Worm (Caenorhabditis elegans): ENCODE data around the gene Y17G9B.5.
A peak's percentile ranks its signal among the peaks of the same experiment; 100 is the strongest.

Y17G9B.5 gene

ce11 chrIV:4705182-4705581 lies 44.9 kb upstream of the Y17G9B.5 start (continued):
- TF ChIP-seq nhr-84 (tag; optimal IDR thresholded peaks at IDR 0.05) (no peak), lir-3 (tag; optimal IDR thresholded peaks at IDR 0.05; ENCODE audit: poor library complexity) (no peak), snpc-4 (tag; optimal IDR thresholded peaks at IDR 0.05) (no peak), C16A3.4 (tag; optimal IDR thresholded peaks at IDR 0.05) (peak; percentile 41), ama-1 (optimal IDR thresholded peaks at IDR 0.05) (no peak), hlh-4 (tag; optimal IDR thresholded peaks at IDR 0.05) (no peak), ceh-88 (GFP tag; IDR thresholded peaks at IDR 0.05) (no peak), ceh-8 (GFP tag; optimal IDR thresholded peaks at IDR 0.05) (no peak), nhr-11 (tag; optimal IDR thresholded peaks at IDR 0.05) (no peak), unc-62 (GFP tag; optimal IDR thresholded peaks at IDR 0.05) (no peak), grh-1 (GFP tag; IDR thresholded peaks at IDR 0.05) (no peak), vab-15 (tag; optimal IDR thresholded peaks at IDR 0.05) (no peak), ceh-82 (tag; optimal IDR thresholded peaks at IDR 0.05) (peak; percentile 33 to 54 (median 37)), dpl-1 (GFP tag; optimal IDR thresholded peaks at IDR 0.05) (peak; percentile 14 to 41 (median 39)), efl-1 (optimal IDR thresholded peaks at IDR 0.05) (peak; percentile 47 to 59), efl-1 (GFP tag; optimal IDR thresholded peaks at IDR 0.05 in 1 of 2) (peak in 1 of 2 experiments; percentile 37), blmp-1 (tag; optimal IDR thresholded peaks at IDR 0.05) (no peak), pag-3 (tag; optimal IDR thresholded peaks at IDR 0.05; ENCODE audit: borderline replicate concordance, insufficient read depth) (no peak), nhr-71 (tag; optimal IDR thresholded peaks at IDR 0.05) (peak; percentile 75), fkh-8 (tag; optimal IDR thresholded peaks at IDR 0.05) (peak; percentile 59), nhr-47 (tag; optimal IDR thresholded peaks at IDR 0.05) (peak; percentile 64), elt-3 (tag; optimal IDR thresholded peaks at IDR 0.05) (no peak), nhr-237 (tag; optimal IDR thresholded peaks at IDR 0.05) (peak; percentile 29), hlh-17 (GFP tag; optimal IDR thresholded peaks at IDR 0.05; ENCODE audit: borderline replicate concordance) (no peak), ets-5 (GFP tag; IDR thresholded peaks at IDR 0.05) (no peak), zag-1 (tag; optimal IDR thresholded peaks at IDR 0.05) (no peak), ztf-4 (tag; optimal IDR thresholded peaks at IDR 0.05) (no peak), fkh-4 (tag; optimal IDR thresholded peaks at IDR 0.05; ENCODE audit: borderline replicate concordance) (no peak), mef-2 (tag; optimal IDR thresholded peaks at IDR 0.05) (no peak), tlp-1 (tag; optimal IDR thresholded peaks at IDR 0.05) (no peak), xbp-1 (tag; optimal IDR thresholded peaks at IDR 0.05) (peak; percentile 48)

ce11 chrIV:4705922-4706321 lies 44.1 kb upstream of the Y17G9B.5 start:
- no peak for TF ChIP-seq tbx-2 (tag; optimal IDR thresholded peaks at IDR 0.05)
- no peak for TF ChIP-seq nhr-19 (GFP tag; conservative IDR thresholded peaks at IDR 0.05)
- no peak for TF ChIP-seq tlp-1 (tag; optimal IDR thresholded peaks at IDR 0.05)
- TF ChIP-seq ama-1 (optimal IDR thresholded peaks at IDR 0.05) = no peak
- TF ChIP-seq zag-1 (tag; optimal IDR thresholded peaks at IDR 0.05) = no peak
- no peak for TF ChIP-seq nhr-12 (tag; optimal IDR thresholded peaks at IDR 0.05)
- TF ChIP-seq nhr-85 (tag) = no peak
- no peak for TF ChIP-seq unc-86 (tag; optimal IDR thresholded peaks at IDR 0.05)
- TF ChIP-seq lin-39 (tag; optimal IDR thresholded peaks at IDR 0.05) = no peak
- no peak for TF ChIP-seq skn-1 (tag; optimal IDR thresholded peaks at IDR 0.05)
- TF ChIP-seq ceh-63 (GFP tag; optimal IDR thresholded peaks at IDR 0.05) = no peak
- TF ChIP-seq sox-4 (tag; optimal IDR thresholded peaks at IDR 0.05) = no peak
- no peak for TF ChIP-seq lin-13 (GFP tag; optimal IDR thresholded peaks at IDR 0.05)

ce11 chrIV:4710459-4710858 lies 39.6 kb upstream of the Y17G9B.5 start, which contains the start of gene cif-1:
Gene cif-1 (minus strand): TSS chrIV:4710755.
- TF ChIP-seq nhr-77 (tag; optimal IDR thresholded peaks at IDR 0.05) (no peak), nhr-28 (tag; optimal IDR thresholded peaks at IDR 0.05) (no peak), lin-13 (GFP tag; optimal IDR thresholded peaks at IDR 0.05) (no peak), efl-1 (optimal IDR thresholded peaks at IDR 0.05) (no peak), efl-1 (GFP tag; optimal IDR thresholded peaks at IDR 0.05 in 1 of 2) (peak in 1 of 2 experiments; percentile 67), sox-4 (tag; optimal IDR thresholded peaks at IDR 0.05) (no peak)

Data from whole organism, L1 larva.